Worm (Caenorhabditis elegans) whole organism, L4 larva: Measurements from ENCODE around the gene F49C12.7.
"Not testable (repeated sequence)": the region's sequence is repeated elsewhere in the genome, so short reads cannot be mapped to it uniquely, and the experiment has no call there.

Source experiments
- D1046.2 ChIP-seq: fragments of 200-800 bp; sonication (Bioruptor generic); IDR thresholded peaks from 2 replicates; pipeline ENCODE4 v1.3.6; 2022; ENCODE audit warnings: missing genetic modification characterization, missing compliant biosample characterization
- F26F4.8 ChIP-seq: fragments of 200-800 bp; sonication (Bioruptor generic); conservative IDR thresholded peaks from 2 replicates; pipeline ENCODE4 v1.3.6; 2022; ENCODE audit warnings: missing genetic modification characterization, missing compliant biosample characterization
- R02D3.7 ChIP-seq: fragments of 150-350 bp; sonication (generic microtip); optimal IDR thresholded peaks from 3 replicates; lab custom pipeline; 2014; ENCODE audit warnings: missing biosample characterization, missing genetic modification characterization
- T26A8.4 ChIP-seq: fragments of 200-800 bp; sonication (Bioruptor generic); IDR thresholded peaks from 2 replicates; pipeline ENCODE4 v1.3.6; 2022; ENCODE audit warnings: missing genetic modification characterization, missing compliant biosample characterization
- Y105C5A.15 ChIP-seq: fragments of 200-800 bp; sonication (Bioruptor generic); IDR thresholded peaks from 2 replicates; pipeline ENCODE4 v1.3.6; 2022; ENCODE audit warnings: missing genetic modification characterization, missing compliant biosample characterization
- Y75B8A.6 ChIP-seq: fragments of 200-800 bp; sonication (Bioruptor generic); IDR thresholded peaks from 2 replicates; pipeline ENCODE4 v1.3.6; 2022; ENCODE audit warnings: missing genetic modification reagents, missing genetic modification characterization, missing compliant biosample characterization
- aha-1 ChIP-seq: fragments of 150-350 bp; peaks from one replicate; lab custom pipeline; 2014; ENCODE audit warnings: missing biosample characterization, missing genetic modification characterization
- ceh-20 ChIP-seq: fragments of 200-800 bp; sonication (Bioruptor generic); IDR thresholded peaks from 2 replicates; pipeline ENCODE4 v1.3.6; 2022; ENCODE audit warnings: missing genetic modification reagents, missing genetic modification characterization, missing compliant biosample characterization
- ceh-44 ChIP-seq: fragments of 200-800 bp; sonication (Bioruptor generic); IDR thresholded peaks from 2 replicates; pipeline ENCODE4 v1.3.6; 2022; ENCODE audit warnings: missing genetic modification reagents, missing genetic modification characterization, missing compliant biosample characterization
- ceh-82 ChIP-seq: sonication (generic microtip); optimal IDR thresholded peaks from 2 replicates; lab custom pipeline; 2017; ENCODE audit warnings: missing biosample characterization, missing genetic modification characterization
- ces-1 ChIP-seq: fragments of 150-350 bp; sonication (generic microtip); optimal IDR thresholded peaks from 4 replicates; lab custom pipeline; 2014; ENCODE audit warnings: missing biosample characterization, missing genetic modification reagents, missing genetic modification characterization
- daf-16 ChIP-seq, 3 experiments: sonication (generic microtip); optimal IDR thresholded peaks; 2 replicates each; lab custom pipeline; 2016 to 2017; ENCODE audit warnings: missing genetic modification characterization in 3 of 3, missing genetic modification reagents in 3 of 3, mild to moderate bottlenecking in 2 of 3, missing compliant biosample characterization in 2 of 3, missing biosample characterization in 1 of 3, moderate library complexity in 1 of 3
- daf-19 ChIP-seq: fragments of 200-800 bp; sonication (Bioruptor generic); conservative IDR thresholded peaks from 2 replicates; pipeline ENCODE4 v1.3.6; 2022; ENCODE audit warnings: missing genetic modification characterization, missing compliant biosample characterization
- daf-8 ChIP-seq: fragments of 200-800 bp; sonication (Bioruptor generic); IDR thresholded peaks from 2 replicates; pipeline ENCODE4 v1.3.6; 2022; ENCODE audit warnings: missing genetic modification characterization, missing compliant biosample characterization
- dmd-9 ChIP-seq: fragments of 200-800 bp; sonication (Bioruptor generic); IDR thresholded peaks from 2 replicates; pipeline ENCODE4 v1.3.6; 2022; ENCODE audit warnings: missing genetic modification reagents, missing genetic modification characterization, missing compliant biosample characterization
- duxl-1 ChIP-seq: sonication (generic microtip); optimal IDR thresholded peaks from 2 replicates; lab custom pipeline; 2016; ENCODE audit warnings: mild to moderate bottlenecking, missing genetic modification characterization, moderate library complexity, missing compliant biosample characterization; ENCODE audit not compliant: poor library complexity
- hif-1 ChIP-seq, 2 experiments: sonication (generic microtip); optimal IDR thresholded peaks; 2 replicates each; lab custom pipeline; 2016 to 2017; ENCODE audit warnings: missing compliant biosample characterization in 2 of 2, missing genetic modification characterization in 2 of 2, missing genetic modification reagents in 2 of 2, missing genotype in 2 of 2, mild to moderate bottlenecking in 1 of 2
- hlh-11 ChIP-seq: fragments of 200-800 bp; sonication (Bioruptor generic); optimal IDR thresholded peaks from 2 replicates; lab custom pipeline; 2018; ENCODE audit warnings: mild to moderate bottlenecking, missing genetic modification characterization, missing compliant biosample characterization
- hmg-1.1 ChIP-seq: fragments of 200-800 bp; sonication (Bioruptor generic); IDR thresholded peaks from 2 replicates; pipeline ENCODE4 v1.3.6; 2022; ENCODE audit warnings: missing genetic modification reagents, missing genetic modification characterization, missing compliant biosample characterization
- lim-7 ChIP-seq: fragments of 200-800 bp; sonication (Bioruptor generic); IDR thresholded peaks from 2 replicates; pipeline ENCODE4 v1.3.6; 2022; ENCODE audit warnings: missing genetic modification characterization, missing compliant biosample characterization
- lin-15B ChIP-seq: fragments of 150-350 bp; sonication (generic microtip); optimal IDR thresholded peaks from 3 replicates; lab custom pipeline; 2014; ENCODE audit warnings: missing biosample characterization, missing genetic modification characterization
- madf-5 ChIP-seq, 2 experiments: fragments of 200-800 bp; sonication (Bioruptor generic); IDR thresholded peaks; 2 replicates each; pipeline ENCODE4 v1.3.6; 2022; ENCODE audit warnings: missing compliant biosample characterization in 2 of 2, missing genetic modification characterization in 2 of 2
- madf-9 ChIP-seq: fragments of 200-800 bp; sonication (Bioruptor generic); conservative IDR thresholded peaks from 2 replicates; pipeline ENCODE4 v1.3.6; 2022; ENCODE audit warnings: missing genetic modification reagents, missing genetic modification characterization, missing compliant biosample characterization
- nhr-11 ChIP-seq: fragments of 150-350 bp; optimal IDR thresholded peaks from 2 replicates; lab custom pipeline; 2014; ENCODE audit warnings: missing biosample characterization, missing genetic modification characterization
- nhr-28 ChIP-seq: fragments of 150-350 bp; optimal IDR thresholded peaks from 2 replicates; lab custom pipeline; 2014; ENCODE audit warnings: missing biosample characterization, missing genetic modification characterization
- nhr-76 ChIP-seq: fragments of 150-350 bp; optimal IDR thresholded peaks from 2 replicates; lab custom pipeline; 2014; ENCODE audit warnings: missing biosample characterization, missing genetic modification characterization
- php-3 ChIP-seq: fragments of 200-800 bp; sonication (Bioruptor generic); IDR thresholded peaks from 2 replicates; pipeline ENCODE4 v1.3.6; 2022; ENCODE audit warnings: missing genetic modification reagents, missing genetic modification characterization, missing compliant biosample characterization
- pqm-1 ChIP-seq: sonication (generic microtip); optimal IDR thresholded peaks from 2 replicates; lab custom pipeline; 2017; ENCODE audit warnings: missing biosample characterization, missing genetic modification characterization
- rbr-2 ChIP-seq: sonication (generic microtip); optimal IDR thresholded peaks from 2 replicates; lab custom pipeline; 2016; ENCODE audit warnings: missing genotype, missing genetic modification characterization, missing compliant biosample characterization
- set-16 ChIP-seq: fragments of 200-800 bp; sonication (Bioruptor generic); IDR thresholded peaks from 2 replicates; pipeline ENCODE4 v1.3.6; 2022; ENCODE audit warnings: missing genetic modification reagents, missing genetic modification characterization, missing compliant biosample characterization
- spr-3 ChIP-seq: fragments of 200-800 bp; sonication (Bioruptor generic); optimal IDR thresholded peaks from 2 replicates; lab custom pipeline; 2018; ENCODE audit warnings: mild to moderate bottlenecking, missing genetic modification characterization, missing compliant biosample characterization
- tag-97 ChIP-seq: fragments of 200-800 bp; sonication (Bioruptor generic); IDR thresholded peaks from 2 replicates; pipeline ENCODE4 v1.3.6; 2022; ENCODE audit warnings: missing genetic modification characterization, missing compliant biosample characterization
- unc-130 ChIP-seq: sonication (generic microtip); optimal IDR thresholded peaks from 2 replicates; lab custom pipeline; 2016; ENCODE audit warnings: missing genetic modification reagents, missing genetic modification characterization, missing compliant biosample characterization
- unc-62 ChIP-seq, 3 experiments: fragments of 150-350 bp in 1 of 3; sonication (generic microtip); optimal IDR thresholded peaks in 2 of 3; peaks in 1 of 3; 1 replicate in 1 of 3; 2 replicates in 2 of 3; lab custom pipeline; 2014 to 2017; ENCODE audit warnings: missing biosample characterization in 3 of 3, missing genetic modification characterization in 3 of 3, missing genetic modification reagents in 3 of 3, missing genotype in 1 of 3
- zag-1 ChIP-seq: fragments of 150-350 bp; optimal IDR thresholded peaks from 2 replicates; lab custom pipeline; 2014; ENCODE audit warnings: missing biosample characterization, missing genetic modification characterization
- zip-11 ChIP-seq: fragments of 200-800 bp; sonication (Bioruptor generic); IDR thresholded peaks from 2 replicates; pipeline ENCODE4 v1.3.6; 2022; ENCODE audit warnings: missing genetic modification characterization, missing compliant biosample characterization
- zip-2 ChIP-seq: fragments of 150-350 bp; optimal IDR thresholded peaks from 2 replicates; lab custom pipeline; 2014; ENCODE audit warnings: missing biosample characterization, missing genetic modification characterization

F49C12.7 gene

DNA sequence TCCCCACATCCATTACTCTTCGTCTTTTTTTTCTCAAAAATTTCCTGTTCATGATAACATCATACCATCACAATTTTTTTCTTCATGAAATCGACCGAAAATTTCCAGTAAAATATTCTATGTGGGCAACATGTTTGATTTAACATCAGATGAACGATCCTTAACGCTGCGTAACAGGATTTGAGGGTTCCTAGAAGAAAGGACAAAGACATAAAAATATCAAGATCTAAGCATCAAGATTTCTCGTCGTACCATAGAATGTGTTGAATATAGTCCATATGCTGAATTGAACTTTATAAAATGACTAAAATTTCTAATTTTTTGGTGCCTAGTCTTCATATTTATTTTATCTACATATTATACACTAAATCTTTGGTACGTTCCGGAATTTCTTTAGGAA lies 12.6 kb downstream of the F49C12.7 start, which contains the start of gene F49C12.3:
TSS of gene F49C12.3 (plus strand) at position 301 of the 400 bp plus-strand sequence.
- TF ChIP-seq madf-9 (GFP tag; lab: Robert Waterston, UW) (no peak), F26F4.8 (GFP tag; lab: Robert Waterston, UW) (no peak), zip-11 (GFP tag; lab: Robert Waterston, UW) (no peak), unc-130 (no peak), zip-2 (tag; lab: Kevin White, UChicago) (no peak), T26A8.4 (no peak)

DNA sequence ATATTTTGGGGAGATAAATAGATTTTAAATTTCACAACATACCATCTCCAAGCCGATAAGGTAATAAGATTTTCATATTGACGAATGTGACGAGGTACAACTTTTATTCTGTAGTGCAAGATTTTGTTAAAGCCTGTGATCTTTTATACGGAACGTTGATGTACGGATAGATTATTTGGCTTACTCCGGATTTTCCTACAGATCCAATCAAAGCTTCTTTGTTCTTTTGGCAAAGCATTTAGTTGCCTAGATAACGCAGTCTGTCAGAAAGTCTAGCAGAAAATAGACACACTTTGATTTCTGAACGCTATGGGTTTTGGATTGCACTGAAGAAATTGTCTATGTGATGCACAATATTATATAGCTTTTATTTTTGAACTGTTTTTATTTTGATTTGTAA lies 13.6 kb downstream of the F49C12.7 start, which contains the start of gene F49C12.2:
TSS of gene F49C12.2 (minus strand) at position 101 of the 400 bp plus-strand sequence.
- TF ChIP-seq tag-97 (no peak), rbr-2 (tag; lab: Kevin White, UChicago) (no peak), duxl-1 (no peak), hlh-11 (tag; lab: Kevin White, UChicago) (no peak), ceh-20 (no peak), lin-15B (no peak), hmg-1.1 (GFP tag; lab: Robert Waterston, UW) (no peak), lim-7 (no peak), Y75B8A.6 (GFP tag; lab: Robert Waterston, UW) (no peak), nhr-11 (tag; lab: Kevin White, UChicago) (no peak), set-16 (GFP tag; lab: Robert Waterston, UW) (no peak), Y105C5A.15 (GFP tag; lab: Robert Waterston, UW) (no peak), daf-19 (no peak), D1046.2 (GFP tag; lab: Robert Waterston, UW) (no peak), T26A8.4 (no peak), hif-1 (tag; optimal IDR thresholded peaks at IDR 0.05; lab: Kevin White, UChicago) (no peak), nhr-76 (tag; lab: Kevin White, UChicago) (no peak), dmd-9 (GFP tag; lab: Robert Waterston, UW) (no peak), nhr-28 (no peak), ces-1 (no peak)

DNA sequence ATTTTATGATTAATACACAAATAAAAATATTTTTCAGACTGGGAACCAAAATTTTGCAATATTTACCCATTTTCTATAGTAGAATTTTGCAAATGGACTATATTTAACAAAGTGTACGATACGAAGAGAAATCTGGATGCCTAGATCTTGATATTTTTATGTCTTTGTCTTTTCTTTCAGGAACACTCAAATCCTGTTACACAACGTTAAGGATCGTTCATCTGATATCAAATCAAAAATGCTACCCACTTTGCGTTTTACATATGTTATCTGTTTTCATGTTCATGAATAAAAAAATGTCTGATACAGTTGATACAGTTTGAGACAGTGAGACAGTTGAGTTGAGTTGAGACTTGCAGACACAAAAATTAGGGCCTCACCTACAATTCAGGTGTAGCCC lies 16.4 kb downstream of the F49C12.7 start, which contains the start of gene F49C12.1:
TSS of gene F49C12.1 (minus strand) at position 70 of the 400 bp plus-strand sequence.
- TF ChIP-seq aha-1 (tag; lab: Kevin White, UChicago) (peak; percentile 51), madf-5 (GFP tag; IDR thresholded peaks at IDR 0.05; lab: Robert Waterston, UW) (no peak), pqm-1 (tag; lab: Kevin White, UChicago) (no peak), ceh-44 (no peak), daf-16 (GFP tag; optimal IDR thresholded peaks at IDR 0.05; lab: Kevin White, UChicago) (no peak), daf-16 (tag; optimal IDR thresholded peaks at IDR 0.05; lab: Kevin White, UChicago) (no peak), unc-62 (GFP tag; optimal IDR thresholded peaks at IDR 0.05 in 1 of 2; lab: Kevin White, UChicago) (peak in 1 of 2 experiments; percentile 65), unc-62 (tag; optimal IDR thresholded peaks at IDR 0.05; lab: Kevin White, UChicago) (no peak), php-3 (GFP tag; lab: Robert Waterston, UW) (no peak)

DNA sequence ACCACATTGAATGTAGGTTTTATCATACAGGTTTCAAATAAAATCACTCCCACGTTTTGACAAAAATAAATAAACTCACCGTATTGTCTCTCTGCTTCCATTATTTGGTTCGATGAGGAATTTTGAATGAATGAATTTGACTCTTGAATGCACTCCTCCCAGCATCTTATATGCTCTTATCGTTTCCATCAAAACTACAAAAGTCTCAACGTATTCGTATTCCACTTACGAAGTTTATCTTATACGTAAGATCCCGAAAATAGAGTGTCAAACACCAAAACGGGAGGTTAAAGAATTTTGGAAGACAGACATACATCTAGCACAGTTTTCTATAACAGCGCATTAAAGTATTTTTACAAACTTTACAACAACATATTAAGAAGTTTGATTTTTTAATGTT lies 18.9 kb downstream of the F49C12.7 start, which contains the start of gene nhr-264:
TSS of gene nhr-264 (minus strand) at position 101 of the 400 bp plus-strand sequence.
- not testable (repeated sequence) for TF ChIP-seq R02D3.7; hif-1 (tag; optimal IDR thresholded peaks at IDR 0.05; lab: Kevin White, UChicago); ceh-82 (tag; lab: Kevin White, UChicago)

DNA sequence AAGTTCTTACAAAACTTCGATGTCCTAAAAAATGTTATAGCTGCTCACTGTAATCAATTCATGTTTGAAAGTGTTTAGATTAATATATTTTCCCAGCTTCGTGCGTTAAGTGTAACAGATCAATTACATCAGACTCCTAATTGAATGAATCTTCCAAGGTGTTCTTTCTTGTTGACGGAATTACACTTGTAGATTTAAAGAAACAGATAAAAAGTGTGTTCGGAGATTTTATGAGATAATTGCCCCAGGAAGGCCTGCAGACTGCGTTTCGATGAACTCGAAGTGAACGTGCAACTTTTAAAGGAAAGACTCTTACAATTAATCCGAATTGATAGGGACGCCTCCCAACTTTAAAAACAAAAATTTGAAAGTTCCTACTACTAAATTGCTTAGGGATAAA lies 23.1 kb downstream of the F49C12.7 start:
- no peak for TF ChIP-seq lin-15B
- TF ChIP-seq spr-3 (GFP tag; lab: Kevin White, UChicago): no peak
- TF ChIP-seq daf-8 (GFP tag; lab: Robert Waterston, UW): no peak
- no peak for TF ChIP-seq zag-1
